Worm (Caenorhabditis elegans) whole organism, L4 larva: ENCODE measurements around the gene nspc-18.

Experiments used
- ceh-44 ChIP-seq: fragments of 200-800 bp; sonication (Bioruptor generic); IDR thresholded peaks from 2 replicates; pipeline ENCODE4 v1.3.6; 2022; ENCODE audit warnings: missing genetic modification reagents, missing genetic modification characterization, missing compliant biosample characterization
- lir-3 ChIP-seq: sonication (generic microtip); optimal IDR thresholded peaks from 2 replicates; lab custom pipeline; 2016; ENCODE audit warnings: mild to moderate bottlenecking, missing genetic modification characterization, missing compliant biosample characterization

DNA sequence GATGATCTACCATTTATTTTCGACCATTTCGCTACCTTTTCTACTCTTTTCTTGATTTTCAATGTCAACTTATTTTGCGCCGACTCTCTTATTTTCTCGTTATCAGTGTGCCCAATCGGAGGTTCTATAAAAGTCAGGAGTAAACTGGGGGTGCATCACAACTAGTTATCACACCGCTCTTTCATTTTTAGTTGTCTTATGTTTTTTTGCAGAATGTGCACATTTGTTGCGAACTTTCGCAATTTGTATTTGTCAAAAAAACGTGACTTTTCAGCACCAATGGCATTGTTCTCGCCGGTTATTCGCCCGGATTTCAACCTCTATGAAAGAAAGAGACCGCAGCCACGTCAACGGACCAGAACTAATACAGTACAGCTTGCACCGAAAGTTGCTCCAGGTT lies 10.2 kb upstream of the nspc-18 start:
- TF ChIP-seq lir-3 (tag; lab: Kevin White, UChicago) (no peak), ceh-44 (GFP tag; lab: Robert Waterston, UW) (no peak)
